Fruit fly (Drosophila melanogaster): ENCODE data around the gene CG33158.

CG33158 gene

dm6 chr3L:16392203-16392800, 27.1 kb upstream of the CG33158 start:
- TF ChIP-seq usp (GFP tag; optimal IDR thresholded peaks at IDR 0.05) (no peak), psq (optimal IDR thresholded peaks at IDR 0.05) (no peak), Dll (optimal IDR thresholded peaks at IDR 0.05) (no peak), EcR (GFP tag; optimal IDR thresholded peaks at IDR 0.05) (no peak), pan (optimal IDR thresholded peaks at IDR 0.05) (no peak), CG8478 (optimal IDR thresholded peaks at IDR 0.05) (no peak)

dm6 chr3L:16392874-16393273, 26.5 kb upstream of the CG33158 start:
- TF ChIP-seq CG8478 (optimal IDR thresholded peaks at IDR 0.05) (no peak), psq (optimal IDR thresholded peaks at IDR 0.05) (no peak), pan (optimal IDR thresholded peaks at IDR 0.05) (no peak), EcR (GFP tag; optimal IDR thresholded peaks at IDR 0.05) (no peak), Dll (optimal IDR thresholded peaks at IDR 0.05) (no peak), usp (GFP tag; optimal IDR thresholded peaks at IDR 0.05) (no peak)

dm6 chr3L:16393700-16394099, 25.7 kb upstream of the CG33158 start:
- TF ChIP-seq usp (GFP tag; optimal IDR thresholded peaks at IDR 0.05): no peak
- TF ChIP-seq Dll (optimal IDR thresholded peaks at IDR 0.05): no peak
- no peak for TF ChIP-seq psq (optimal IDR thresholded peaks at IDR 0.05)
- TF ChIP-seq CG8478 (optimal IDR thresholded peaks at IDR 0.05): no peak
- no peak for TF ChIP-seq EcR (GFP tag; optimal IDR thresholded peaks at IDR 0.05)
- TF ChIP-seq pan (optimal IDR thresholded peaks at IDR 0.05): no peak

- TF ChIP-seq EcR (GFP tag; optimal IDR thresholded peaks at IDR 0.05) (no peak), usp (GFP tag; optimal IDR thresholded peaks at IDR 0.05) (no peak), pan (optimal IDR thresholded peaks at IDR 0.05) (no peak), CG8478 (optimal IDR thresholded peaks at IDR 0.05) (no peak), Dll (optimal IDR thresholded peaks at IDR 0.05) (no peak), psq (optimal IDR thresholded peaks at IDR 0.05) (no peak)
Observed at dm6 chr3L:16394506-16394905, 24.9 kb upstream of the CG33158 start, which contains the start of gene Gagr. Gene Gagr (plus strand): TSS chr3L:16394586.

- no peak for TF ChIP-seq pan (optimal IDR thresholded peaks at IDR 0.05)
- no peak for TF ChIP-seq Dll (optimal IDR thresholded peaks at IDR 0.05)
- no peak for TF ChIP-seq psq (optimal IDR thresholded peaks at IDR 0.05)
- TF ChIP-seq CG8478 (optimal IDR thresholded peaks at IDR 0.05): no peak
- no peak for TF ChIP-seq EcR (GFP tag; optimal IDR thresholded peaks at IDR 0.05)
- no peak for TF ChIP-seq usp (GFP tag; optimal IDR thresholded peaks at IDR 0.05)
Observed at dm6 chr3L:16400175-16400574, 19.2 kb upstream of the CG33158 start, which contains the start of gene CG44836. Gene CG44836 (minus strand): TSS chr3L:16400275.

- no peak for TF ChIP-seq psq (optimal IDR thresholded peaks at IDR 0.05)
- TF ChIP-seq pan (optimal IDR thresholded peaks at IDR 0.05): no peak
- no peak for TF ChIP-seq Dll (optimal IDR thresholded peaks at IDR 0.05)
- TF ChIP-seq CG8478 (optimal IDR thresholded peaks at IDR 0.05): no peak
Observed at dm6 chr3L:16402253-16402652, 17.1 kb upstream of the CG33158 start.

dm6 chr3L:16407815-16408608, 11.4 kb upstream of the CG33158 start:
- no peak for TF ChIP-seq pan (optimal IDR thresholded peaks at IDR 0.05)
- no peak for TF ChIP-seq CG8478 (optimal IDR thresholded peaks at IDR 0.05)
- TF ChIP-seq psq (optimal IDR thresholded peaks at IDR 0.05): no peak
- TF ChIP-seq Dll (optimal IDR thresholded peaks at IDR 0.05): no peak
- no peak for TF ChIP-seq EcR (GFP tag; optimal IDR thresholded peaks at IDR 0.05)
- no peak for TF ChIP-seq usp (GFP tag; optimal IDR thresholded peaks at IDR 0.05)

dm6 chr3L:16408609-16409439, 10.6 kb upstream of the CG33158 start:
- TF ChIP-seq psq (optimal IDR thresholded peaks at IDR 0.05) (no peak), EcR (GFP tag; optimal IDR thresholded peaks at IDR 0.05) (peak in 1 of 2 experiments; percentile 13)

- TF ChIP-seq usp (GFP tag; optimal IDR thresholded peaks at IDR 0.05): no peak
- peak in 1 of 2 experiments; percentile 35 for TF ChIP-seq EcR (GFP tag; optimal IDR thresholded peaks at IDR 0.05)
- no peak for TF ChIP-seq psq (optimal IDR thresholded peaks at IDR 0.05)
- TF ChIP-seq CG8478 (optimal IDR thresholded peaks at IDR 0.05): no peak
- peak; percentile 32 for TF ChIP-seq Dll (optimal IDR thresholded peaks at IDR 0.05)
- no peak for TF ChIP-seq pan (optimal IDR thresholded peaks at IDR 0.05)
Observed at dm6 chr3L:16409440-16410233, 9.8 kb upstream of the CG33158 start.

dm6 chr3L:16410234-16411119, 8.9 kb upstream of the CG33158 start:
- TF ChIP-seq CG8478 (optimal IDR thresholded peaks at IDR 0.05): no peak
- TF ChIP-seq usp (GFP tag; optimal IDR thresholded peaks at IDR 0.05): no peak
- TF ChIP-seq EcR (GFP tag; optimal IDR thresholded peaks at IDR 0.05): no peak
- TF ChIP-seq pan (optimal IDR thresholded peaks at IDR 0.05): no peak
- peak; percentile 78 for TF ChIP-seq Dll (optimal IDR thresholded peaks at IDR 0.05)
- TF ChIP-seq psq (optimal IDR thresholded peaks at IDR 0.05): no peak

Measured in whole organism.